Worm (Caenorhabditis elegans) whole organism, L1 larva: ENCODE data around the gene F53A9.3.

Experiments used
- ama-1 ChIP-seq: fragments of 150-350 bp; optimal IDR thresholded peaks from 2 replicates; lab custom pipeline; 2014
- lin-39 ChIP-seq: fragments of 150-350 bp; optimal IDR thresholded peaks from 2 replicates; lab custom pipeline; 2014; ENCODE audit warnings: missing biosample characterization, missing genetic modification reagents, missing genetic modification characterization
- mef-2 ChIP-seq: fragments of 150-350 bp; optimal IDR thresholded peaks from 2 replicates; lab custom pipeline; 2014; ENCODE audit warnings: missing biosample characterization, missing genetic modification characterization
- nhr-237 ChIP-seq: fragments of 150-350 bp; optimal IDR thresholded peaks from 2 replicates; lab custom pipeline; 2014; ENCODE audit warnings: missing biosample characterization, missing genetic modification characterization
- nhr-77 ChIP-seq: fragments of 150-350 bp; optimal IDR thresholded peaks from 2 replicates; lab custom pipeline; 2014; ENCODE audit warnings: missing biosample characterization, missing genetic modification characterization
- unc-130 ChIP-seq: fragments of 150-350 bp; optimal IDR thresholded peaks from 2 replicates; lab custom pipeline; 2017; ENCODE audit warnings: missing biosample characterization, missing genetic modification characterization, inconsistent platforms

DNA sequence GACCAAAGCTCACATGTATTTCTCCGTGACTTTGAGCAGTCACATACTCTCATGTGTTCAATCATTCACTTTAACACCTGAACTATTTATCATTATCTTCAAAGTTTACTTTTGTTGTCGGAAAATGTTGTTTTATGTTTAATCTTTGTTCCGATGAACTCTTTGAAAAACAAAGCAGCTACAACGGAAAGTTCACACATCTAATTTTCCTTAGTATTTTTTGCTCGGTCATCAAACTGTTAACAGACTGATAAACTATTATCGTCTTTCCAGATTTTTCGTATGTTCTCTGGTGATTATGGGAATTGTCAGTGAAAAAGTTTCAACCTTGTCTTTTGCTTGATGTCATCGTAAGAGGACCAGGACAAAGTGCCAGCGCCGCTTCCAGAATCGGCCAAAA lies 47.8 kb downstream of the F53A9.3 start:
- TF ChIP-seq nhr-237 (tag; lab: Kevin White, UChicago) (no peak), lin-39 (tag; lab: Kevin White, UChicago) (no peak), unc-130 (tag; lab: Kevin White, UChicago) (no peak), nhr-77 (no peak), mef-2 (tag; lab: Kevin White, UChicago) (no peak), ama-1 (lab: Kevin White, UChicago) (no peak)
